Worm (Caenorhabditis elegans) whole organism, midembryonic: ENCODE results near the gene hen-1.

Experiments
- flt-1 ChIP-seq: fragments of 200-800 bp; sonication (Bioruptor generic); IDR thresholded peaks from 2 replicates; pipeline ENCODE4 v1.3.6; 2022; ENCODE audit warnings: missing genetic modification characterization, missing compliant biosample characterization
- tab-1 ChIP-seq: fragments of 200-800 bp; sonication (Bioruptor generic); IDR thresholded peaks from 2 replicates; pipeline ENCODE4 v1.3.6; 2022; ENCODE audit warnings: missing genetic modification characterization, missing compliant biosample characterization
- ztf-23 ChIP-seq: fragments of 200-800 bp; sonication (Bioruptor generic); IDR thresholded peaks from 2 replicates; pipeline ENCODE4 v1.3.6; 2022; ENCODE audit warnings: missing genetic modification reagents, missing genetic modification characterization, missing compliant biosample characterization
- ztf-29 ChIP-seq: fragments of 200-800 bp; sonication (Bioruptor generic); IDR thresholded peaks from 2 replicates; pipeline ENCODE4 v1.3.6; 2022; ENCODE audit warnings: missing genetic modification reagents, missing genetic modification characterization, missing compliant biosample characterization

DNA sequence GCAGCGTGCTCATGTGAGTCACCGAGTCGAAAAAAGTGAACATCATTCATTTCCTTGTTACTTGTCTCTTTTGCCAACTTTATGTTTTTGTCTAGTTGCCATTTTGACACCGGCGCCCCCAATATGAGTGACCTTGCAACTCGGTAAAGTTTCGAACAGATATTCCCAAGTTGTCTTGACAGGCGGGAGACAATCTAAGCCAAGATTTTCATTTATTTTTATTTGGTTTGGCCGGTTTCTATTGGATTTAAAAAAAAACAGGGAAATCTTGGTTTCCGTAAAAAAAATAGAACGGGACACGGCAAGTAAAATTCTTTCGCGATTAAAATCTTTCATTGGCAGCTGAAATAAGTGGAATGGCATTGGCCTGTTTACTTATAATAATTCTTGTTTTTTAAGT is 14.4 kb upstream of the hen-1 start:
- TF ChIP-seq flt-1 (GFP tag; lab: Robert Waterston, UW) (no peak), tab-1 (GFP tag; lab: Robert Waterston, UW) (no peak), ztf-23 (GFP tag; lab: Robert Waterston, UW) (no peak), ztf-29 (GFP tag; lab: Robert Waterston, UW) (no peak)
